Worm (Caenorhabditis elegans): ENCODE results near the gene F58F12.12.

DNA sequence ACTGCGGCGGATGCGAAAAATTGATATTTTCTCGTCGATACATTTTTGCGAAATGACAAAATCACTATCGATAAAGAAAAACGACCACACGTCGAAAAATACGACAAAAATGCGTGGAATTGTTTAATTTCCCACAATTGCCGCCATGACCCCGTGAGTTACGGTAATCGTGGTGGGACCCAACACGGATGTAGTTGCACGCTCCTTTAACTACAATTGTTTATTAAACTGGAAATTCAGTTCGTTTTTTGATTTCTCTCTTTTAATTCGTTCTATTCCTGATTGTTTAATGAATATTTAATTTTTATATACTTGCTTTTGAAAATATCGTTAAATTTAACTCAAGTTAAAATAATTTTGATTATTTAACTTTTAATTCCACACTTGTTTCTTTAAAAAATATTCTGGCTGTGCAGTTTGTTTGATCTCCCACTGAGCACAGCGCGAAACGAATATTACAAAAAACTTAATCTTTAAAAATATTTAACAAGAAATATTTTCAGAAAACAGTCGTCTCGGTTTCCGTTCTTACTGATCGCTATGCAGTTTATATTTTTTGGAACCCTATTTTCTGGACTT, 15.6 kb upstream of the F58F12.12 start, which contains the start of the genes ani-2 and clec-88:
- TF ChIP-seq snpc-4 (tag; optimal IDR thresholded peaks at IDR 0.05) (no peak), elt-3 (tag; optimal IDR thresholded peaks at IDR 0.05) (no peak), hlh-1 (tag; optimal IDR thresholded peaks at IDR 0.05) (no peak), unc-39 (tag; optimal IDR thresholded peaks at IDR 0.05) (no peak), nhr-12 (tag; optimal IDR thresholded peaks at IDR 0.05) (no peak), pha-4 (tag; optimal IDR thresholded peaks at IDR 0.05) (no peak), nhr-237 (tag; optimal IDR thresholded peaks at IDR 0.05) (no peak), mab-5 (tag; optimal IDR thresholded peaks at IDR 0.05) (no peak), zip-8 (tag; optimal IDR thresholded peaks at IDR 0.05) (no peak), ztf-11 (tag; optimal IDR thresholded peaks at IDR 0.05) (no peak), mep-1 (tag; optimal IDR thresholded peaks at IDR 0.05) (no peak), blmp-1 (tag; optimal IDR thresholded peaks at IDR 0.05) (no peak)
